Worm (Caenorhabditis elegans) whole organism, late embryonic: Measurements from ENCODE around the gene mua-6.

Experiments used
- C38D4.7 ChIP-seq: fragments of 200-800 bp; sonication (Bioruptor generic); optimal IDR thresholded peaks from 2 replicates; lab custom pipeline; 2018; ENCODE audit warnings: mild to moderate bottlenecking, missing genetic modification characterization, moderate library complexity, missing compliant biosample characterization
- F13H6.1 ChIP-seq: sonication (generic microtip); optimal IDR thresholded peaks from 2 replicates; lab custom pipeline; 2016; ENCODE audit warnings: missing genetic modification characterization, missing compliant biosample characterization
- K02D7.2 ChIP-seq: sonication (generic microtip); optimal IDR thresholded peaks from 2 replicates; lab custom pipeline; 2017; ENCODE audit warnings: mild to moderate bottlenecking, missing genetic modification characterization, missing compliant biosample characterization
- Y22D7AL.16 ChIP-seq: sonication (generic microtip); optimal IDR thresholded peaks from 2 replicates; lab custom pipeline; 2016; ENCODE audit warnings: missing genetic modification characterization, missing compliant biosample characterization
- ama-1 ChIP-seq: fragments of 150-350 bp; optimal IDR thresholded peaks from 2 replicates; lab custom pipeline; 2014
- ceh-14 ChIP-seq: sonication (generic microtip); optimal IDR thresholded peaks from 2 replicates; lab custom pipeline; 2016; ENCODE audit warnings: missing genotype, missing genetic modification characterization, missing compliant biosample characterization
- ceh-18 ChIP-seq: sonication (generic microtip); optimal IDR thresholded peaks from 2 replicates; lab custom pipeline; 2016; ENCODE audit warnings: missing genetic modification characterization, missing compliant biosample characterization
- ceh-19 ChIP-seq: fragments of 200-800 bp; sonication (Bioruptor generic); optimal IDR thresholded peaks from 2 replicates; lab custom pipeline; 2018; ENCODE audit warnings: mild to moderate bottlenecking, missing genetic modification characterization, missing compliant biosample characterization
- ceh-2 ChIP-seq: sonication (generic microtip); optimal IDR thresholded peaks from 2 replicates; lab custom pipeline; 2016; ENCODE audit warnings: missing genotype, missing genetic modification characterization, missing compliant biosample characterization
- ceh-24 ChIP-seq: sonication (generic microtip); optimal IDR thresholded peaks from 2 replicates; lab custom pipeline; 2016; ENCODE audit warnings: mild to moderate bottlenecking, missing genetic modification characterization, missing compliant biosample characterization
- ceh-45 ChIP-seq: fragments of 200-800 bp; sonication (Bioruptor generic); IDR thresholded peaks from 2 replicates; pipeline ENCODE4 v1.3.6; 2022; ENCODE audit warnings: missing genetic modification reagents, missing genetic modification characterization, missing compliant biosample characterization
- ceh-9 ChIP-seq: sonication (generic microtip); optimal IDR thresholded peaks from 2 replicates; lab custom pipeline; 2016; ENCODE audit warnings: mild to moderate bottlenecking, missing genetic modification characterization, inconsistent platforms, missing compliant biosample characterization
- che-1 ChIP-seq: sonication (generic microtip); optimal IDR thresholded peaks from 2 replicates; lab custom pipeline; 2016; ENCODE audit warnings: mild to moderate bottlenecking, missing genetic modification characterization, missing compliant biosample characterization
- dve-1 ChIP-seq: sonication (generic microtip); optimal IDR thresholded peaks from 2 replicates; lab custom pipeline; 2017; ENCODE audit warnings: antibody characterized with exemption, mild to moderate bottlenecking, missing genetic modification characterization, missing compliant biosample characterization
- ets-4 ChIP-seq: sonication (generic microtip); optimal IDR thresholded peaks from 2 replicates; lab custom pipeline; 2016; ENCODE audit warnings: missing genetic modification characterization, missing compliant biosample characterization
- eyg-1 ChIP-seq: sonication (generic microtip); optimal IDR thresholded peaks from 2 replicates; lab custom pipeline; 2016; ENCODE audit warnings: missing genotype, missing genetic modification characterization, missing compliant biosample characterization
- fkh-10 ChIP-seq: fragments of 150-350 bp; optimal IDR thresholded peaks from 2 replicates; lab custom pipeline; 2014; ENCODE audit warnings: missing biosample characterization, missing genetic modification reagents, missing genetic modification characterization
- gmeb-2 ChIP-seq: sonication (generic microtip); optimal IDR thresholded peaks from 2 replicates; lab custom pipeline; 2016; ENCODE audit warnings: missing genetic modification characterization, inconsistent platforms, missing compliant biosample characterization
- hlh-13 ChIP-seq: fragments of 200-800 bp; sonication (Bioruptor generic); optimal IDR thresholded peaks from 2 replicates; lab custom pipeline; 2018; ENCODE audit warnings: mild to moderate bottlenecking, missing genetic modification characterization, missing compliant biosample characterization
- hlh-15 ChIP-seq: sonication (generic microtip); optimal IDR thresholded peaks from 2 replicates; lab custom pipeline; 2016; ENCODE audit warnings: missing genetic modification characterization, missing compliant biosample characterization
- hlh-8 ChIP-seq: sonication (generic microtip); optimal IDR thresholded peaks from 2 replicates; lab custom pipeline; 2016; ENCODE audit warnings: missing genotype, missing genetic modification characterization, missing compliant biosample characterization
- madf-2 ChIP-seq: sonication (generic microtip); optimal IDR thresholded peaks from 2 replicates; lab custom pipeline; 2017; ENCODE audit warnings: missing genetic modification characterization, missing compliant biosample characterization
- nhr-11 ChIP-seq: fragments of 150-350 bp; optimal IDR thresholded peaks from 2 replicates; lab custom pipeline; 2014; ENCODE audit warnings: missing biosample characterization, missing genetic modification characterization
- npax-4 ChIP-seq: sonication (generic microtip); optimal IDR thresholded peaks from 2 replicates; lab custom pipeline; 2016; ENCODE audit warnings: missing genetic modification characterization, missing compliant biosample characterization
- odd-2 ChIP-seq: sonication (generic microtip); optimal IDR thresholded peaks from 2 replicates; lab custom pipeline; 2017; ENCODE audit warnings: antibody characterized with exemption, mild to moderate bottlenecking, missing genetic modification characterization, missing compliant biosample characterization
- pat-9 ChIP-seq: fragments of 200-800 bp; sonication (Bioruptor generic); optimal IDR thresholded peaks from 2 replicates; lab custom pipeline; 2018; ENCODE audit warnings: mild to moderate bottlenecking, missing genetic modification characterization, moderate library complexity, missing compliant biosample characterization
- pha-4 ChIP-seq: fragments of 150-350 bp; optimal IDR thresholded peaks from 2 replicates; lab custom pipeline; 2018; ENCODE audit warnings: missing biosample characterization, missing genetic modification reagents, missing genetic modification characterization
- rnt-1 ChIP-seq: sonication (generic microtip); optimal IDR thresholded peaks from 2 replicates; lab custom pipeline; 2016; ENCODE audit warnings: missing genetic modification characterization, missing compliant biosample characterization
- sox-4 ChIP-seq: sonication (generic microtip); optimal IDR thresholded peaks from 2 replicates; lab custom pipeline; 2017; ENCODE audit warnings: mild to moderate bottlenecking, missing genetic modification characterization, inconsistent platforms, missing compliant biosample characterization
- syd-9 ChIP-seq: sonication (generic microtip); optimal IDR thresholded peaks from 2 replicates; lab custom pipeline; 2016; ENCODE audit warnings: mild to moderate bottlenecking, missing genetic modification characterization, moderate library complexity, missing compliant biosample characterization
- ttx-3 ChIP-seq: sonication (generic microtip); optimal IDR thresholded peaks from 2 replicates; lab custom pipeline; 2016; ENCODE audit warnings: missing genetic modification reagents, missing genetic modification characterization, missing compliant biosample characterization
- unc-3 ChIP-seq, 2 experiments: fragments of 200-800 bp in 1 of 2; sonication (Bioruptor generic) in 1 of 2; sonication (generic microtip) in 1 of 2; conservative IDR thresholded peaks in 1 of 2; optimal IDR thresholded peaks in 1 of 2; 2 replicates each; pipeline versions ENCODE4 v1.3.6 to Lab custom; 2016 to 2022; ENCODE audit warnings: missing compliant biosample characterization in 2 of 2, missing genetic modification characterization in 2 of 2, missing genetic modification reagents in 1 of 2
- unc-42 ChIP-seq: sonication (generic microtip); optimal IDR thresholded peaks from 2 replicates; lab custom pipeline; 2016; ENCODE audit warnings: missing genotype, missing genetic modification characterization, missing compliant biosample characterization
- unc-86 ChIP-seq: sonication (generic microtip); optimal IDR thresholded peaks from 2 replicates; lab custom pipeline; 2016; ENCODE audit warnings: missing genetic modification characterization, missing compliant biosample characterization
- zip-5 ChIP-seq: sonication (generic microtip); optimal IDR thresholded peaks from 2 replicates; lab custom pipeline; 2016; ENCODE audit warnings: missing genetic modification characterization, missing compliant biosample characterization
- ztf-16 ChIP-seq: sonication (generic microtip); optimal IDR thresholded peaks from 2 replicates; lab custom pipeline; 2017; ENCODE audit warnings: missing genetic modification characterization, missing compliant biosample characterization

The mua-6 gene

DNA sequence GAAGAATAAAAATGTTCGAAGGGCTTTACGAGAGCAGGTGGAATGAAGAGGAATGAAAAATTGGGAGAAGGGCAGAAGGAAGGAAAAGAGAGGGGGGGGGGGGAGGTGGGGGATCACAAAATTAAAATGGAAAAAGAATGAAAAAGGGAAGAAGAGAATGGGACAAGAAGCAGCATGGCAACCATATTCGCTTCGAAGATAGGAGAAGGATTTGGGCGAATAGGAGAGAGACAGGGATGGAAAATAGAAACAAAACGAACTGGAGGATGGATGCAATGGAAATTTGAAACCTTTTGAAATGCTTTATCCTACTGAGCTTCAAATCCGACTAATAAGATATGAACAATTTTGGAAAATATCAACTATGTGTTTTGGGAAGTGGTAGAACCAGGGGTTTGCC lies 14.8 kb downstream of the mua-6 start, which contains the start of gene W10G6.6:
TSS of gene W10G6.6 (minus strand) at position 101 of the 400 bp plus-strand sequence.
- TF ChIP-seq ceh-9 (tag; lab: Kevin White, UChicago) (no peak), ztf-16 (tag; lab: Kevin White, UChicago) (no peak), unc-86 (tag; lab: Kevin White, UChicago) (no peak), hlh-15 (tag; lab: Kevin White, UChicago) (no peak), ceh-19 (GFP tag; lab: Kevin White, UChicago) (no peak)
- TF ChIP-seq, all 69 proteins: peak for 0

DNA sequence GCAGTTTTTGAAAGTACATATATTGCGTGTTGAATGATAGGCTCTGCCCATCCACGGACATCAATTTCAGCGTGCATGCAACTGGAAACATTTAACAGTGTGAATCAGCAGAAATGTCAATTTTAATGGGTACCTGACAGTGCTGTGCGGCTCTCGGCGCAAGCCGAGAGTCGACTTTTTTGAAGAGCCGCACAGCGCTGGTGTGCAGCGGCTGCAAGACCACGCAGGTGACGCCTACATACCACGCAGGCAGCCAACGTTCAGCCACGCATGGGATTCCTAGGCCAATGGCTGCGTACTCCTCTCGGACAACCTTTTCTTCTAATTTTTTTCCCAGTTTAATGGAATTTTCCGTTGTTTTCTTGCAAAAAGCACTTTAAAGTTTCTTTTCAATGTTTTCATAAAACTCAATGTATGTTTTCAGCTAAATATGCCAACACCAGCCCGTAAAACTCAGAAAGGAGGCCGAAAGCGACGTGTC lies 20.7 kb downstream of the mua-6 start, which contains the start of gene W10G6.1:
TSS of gene W10G6.1 (plus strand) at position 431 of the 481 bp plus-strand sequence.
- no peak for TF ChIP-seq F13H6.1 (tag; lab: Kevin White, UChicago)
- TF ChIP-seq hlh-8 (tag; lab: Kevin White, UChicago) = no peak
- TF ChIP-seq dve-1 (tag; lab: Kevin White, UChicago) = no peak

DNA sequence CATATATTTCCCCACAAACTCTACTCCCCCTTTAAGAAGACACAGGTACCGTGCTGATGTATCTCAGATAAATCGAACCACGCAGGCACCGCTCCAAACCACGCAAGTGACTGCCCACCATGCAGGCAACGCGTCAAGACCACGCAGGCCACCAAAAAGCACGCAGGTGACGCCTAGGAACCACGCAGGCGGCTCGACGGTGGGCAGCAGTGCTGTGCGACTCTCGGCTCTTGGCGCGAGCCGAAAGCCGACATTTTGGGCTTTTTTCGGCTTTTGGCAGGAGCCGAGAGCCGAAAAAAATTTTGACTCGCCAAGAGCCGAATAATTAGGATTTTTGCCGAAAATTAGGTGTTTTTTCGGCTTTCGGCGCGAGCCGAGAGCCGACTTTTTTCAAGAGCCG lies 22.4 kb downstream of the mua-6 start:
- TF ChIP-seq C38D4.7 (GFP tag; lab: Kevin White, UChicago) (no peak), pat-9 (tag; lab: Kevin White, UChicago) (no peak), sox-4 (tag; lab: Kevin White, UChicago) (no peak), unc-3 (GFP tag; conservative IDR thresholded peaks at IDR 0.05; lab: Robert Waterston, UW) (no peak), unc-3 (tag; optimal IDR thresholded peaks at IDR 0.05; lab: Kevin White, UChicago) (no peak), che-1 (no peak), hlh-13 (GFP tag; lab: Kevin White, UChicago) (no peak), ceh-18 (tag; lab: Kevin White, UChicago) (no peak), ceh-9 (tag; lab: Kevin White, UChicago) (no peak), ttx-3 (tag; lab: Kevin White, UChicago) (no peak), syd-9 (no peak), unc-42 (no peak), ceh-2 (tag; lab: Kevin White, UChicago) (no peak)

ce11 chrX:16240626-16241025 lies 24.9 kb downstream of the mua-6 start:
- TF ChIP-seq Y22D7AL.16 (tag; lab: Kevin White, UChicago) (no peak), fkh-10 (no peak), ceh-24 (tag; lab: Kevin White, UChicago) (no peak), nhr-11 (tag; lab: Kevin White, UChicago) (no peak), ama-1 (lab: Kevin White, UChicago) (no peak), odd-2 (tag; lab: Kevin White, UChicago) (no peak), ceh-9 (tag; lab: Kevin White, UChicago) (no peak), ets-4 (tag; lab: Kevin White, UChicago) (no peak)

ce11 chrX:16228622-16229021 lies 36.9 kb downstream of the mua-6 start, which contains the start of gene F23A7.5:
F23A7.5 (plus strand) TSS chrX:16228922.
- no peak for TF ChIP-seq che-1
- TF ChIP-seq Y22D7AL.16 (tag; lab: Kevin White, UChicago) = no peak
- no peak for TF ChIP-seq ceh-14 (tag; lab: Kevin White, UChicago)
- no peak for TF ChIP-seq eyg-1
- TF ChIP-seq ceh-24 (tag; lab: Kevin White, UChicago) = no peak
- no peak for TF ChIP-seq gmeb-2 (tag; lab: Kevin White, UChicago)
- no peak for TF ChIP-seq ceh-45 (GFP tag; lab: Robert Waterston, UW)
- no peak for TF ChIP-seq madf-2 (tag; lab: Kevin White, UChicago)
- no peak for TF ChIP-seq hlh-15 (tag; lab: Kevin White, UChicago)
- no peak for TF ChIP-seq unc-86 (tag; lab: Kevin White, UChicago)
- no peak for TF ChIP-seq K02D7.2
- TF ChIP-seq pha-4 (tag; lab: Kevin White, UChicago) = no peak
- no peak for TF ChIP-seq nhr-11 (tag; lab: Kevin White, UChicago)
- TF ChIP-seq zip-5 (tag; lab: Kevin White, UChicago) = no peak
- no peak for TF ChIP-seq rnt-1 (tag; lab: Kevin White, UChicago)
- no peak for TF ChIP-seq npax-4
